Fruit fly (Drosophila melanogaster): ENCODE measurements around the gene CG7142.

CG7142 gene

dm6 chr3R:18311368-18311919 is 32.1 kb upstream of the CG7142 start (continued):
- TF ChIP-seq CG7368 (GFP tag; optimal IDR thresholded peaks at IDR 0.05) (peak; percentile 0), CG6854 (GFP tag; optimal IDR thresholded peaks at IDR 0.05) (peak; percentile 70), Gug (GFP tag; IDR thresholded peaks at IDR 0.05) (no peak), CG31627 (GFP tag; optimal IDR thresholded peaks at IDR 0.05) (no peak), Lpt (GFP tag; optimal IDR thresholded peaks at IDR 0.05) (peak; percentile 55), OdsH (GFP tag; optimal IDR thresholded peaks at IDR 0.05) (peak; percentile 15), CG8119 (GFP tag; IDR thresholded peaks at IDR 0.05) (peak; percentile 31; the same call in 1 of the 3 replicates), spab (GFP tag; optimal IDR thresholded peaks at IDR 0.05) (peak; percentile 6), CG11294 (GFP tag; IDR thresholded peaks at IDR 0.05) (no peak), CG10669 (GFP tag; optimal IDR thresholded peaks at IDR 0.05) (peak; percentile 45), CG10631 (GFP tag; optimal IDR thresholded peaks at IDR 0.05) (peak; percentile 59), acj6 (GFP tag; optimal IDR thresholded peaks at IDR 0.05) (no peak), ss (GFP tag; optimal IDR thresholded peaks at IDR 0.05) (peak; percentile 36 to 46), CG9139 (GFP tag; optimal IDR thresholded peaks at IDR 0.05) (peak; percentile 66)

dm6 chr3R:18310766-18311367 is 31.5 kb upstream of the CG7142 start:
- TF ChIP-seq Eip75B (GFP tag; optimal IDR thresholded peaks at IDR 0.05) (peak; percentile 2), acj6 (GFP tag; optimal IDR thresholded peaks at IDR 0.05) (peak; percentile 23), CG6163 (GFP tag; IDR thresholded peaks at IDR 0.05) (no peak; the same call in 2 of the 3 replicates), CG9139 (GFP tag; optimal IDR thresholded peaks at IDR 0.05) (no peak), CG4318 (GFP tag; optimal IDR thresholded peaks at IDR 0.05) (peak; percentile 44), CG8632 (GFP tag; optimal IDR thresholded peaks at IDR 0.05) (peak; percentile 67), salr (GFP tag; optimal IDR thresholded peaks at IDR 0.05) (no peak), dsx (GFP tag; optimal IDR thresholded peaks at IDR 0.05; ENCODE audit: poor library complexity, severe bottlenecking) (no peak), lz (GFP tag; optimal IDR thresholded peaks at IDR 0.05) (no peak), CG11902 (GFP tag; optimal IDR thresholded peaks at IDR 0.05) (no peak), Hr4 (GFP tag; optimal IDR thresholded peaks at IDR 0.05) (no peak), net (GFP tag; optimal IDR thresholded peaks at IDR 0.05) (no peak), CG3032 (tag; optimal IDR thresholded peaks at IDR 0.05) (no peak), fd85E (GFP tag; optimal IDR thresholded peaks at IDR 0.05) (no peak), Hr39 (GFP tag; optimal IDR thresholded peaks at IDR 0.05) (no peak), CG3919 (GFP tag; optimal IDR thresholded peaks at IDR 0.05) (no peak), dac (GFP tag; optimal IDR thresholded peaks at IDR 0.05) (no peak), Ets21C (GFP tag; optimal IDR thresholded peaks at IDR 0.05) (no peak), OdsH (GFP tag; optimal IDR thresholded peaks at IDR 0.05) (peak; percentile 27), CG16779 (tag; optimal IDR thresholded peaks at IDR 0.05) (no peak), CG7368 (GFP tag; optimal IDR thresholded peaks at IDR 0.05) (no peak), pdm3 (GFP tag; optimal IDR thresholded peaks at IDR 0.05) (no peak), esn (GFP tag; optimal IDR thresholded peaks at IDR 0.05) (no peak), CG32006 (GFP tag; optimal IDR thresholded peaks at IDR 0.05) (peak; percentile 70), eg (GFP tag; IDR thresholded peaks at IDR 0.05) (peak; percentile 47; the same call in 2 of the 3 replicates), CG31627 (GFP tag; optimal IDR thresholded peaks at IDR 0.05) (no peak), Eip78C (GFP tag) (peak; percentile 26), CG8119 (GFP tag; IDR thresholded peaks at IDR 0.05) (no peak), Sox14 (GFP tag; optimal IDR thresholded peaks at IDR 0.05) (peak; percentile 36), CG6276 (GFP tag; optimal IDR thresholded peaks at IDR 0.05) (peak; percentile 13), CG11762 (GFP tag; optimal IDR thresholded peaks at IDR 0.05; ENCODE audit: insufficient read depth) (no peak), CG15336 (GFP tag; IDR thresholded peaks at IDR 0.05) (no peak), CG6854 (GFP tag; optimal IDR thresholded peaks at IDR 0.05) (no peak), cyc (GFP tag; optimal IDR thresholded peaks at IDR 0.05) (no peak), Blimp-1 (GFP tag; optimal IDR thresholded peaks at IDR 0.05) (no peak), CG6808 (GFP tag; optimal IDR thresholded peaks at IDR 0.05) (no peak), spab (GFP tag; optimal IDR thresholded peaks at IDR 0.05) (peak; percentile 5), Met (GFP tag; optimal IDR thresholded peaks at IDR 0.05) (no peak), vri (GFP tag; optimal IDR thresholded peaks at IDR 0.05) (no peak), Hr38 (GFP tag; optimal IDR thresholded peaks at IDR 0.05) (no peak), Ets96B (tag; optimal IDR thresholded peaks at IDR 0.05) (peak; percentile 54), ss (GFP tag; optimal IDR thresholded peaks at IDR 0.05) (peak in 1 of 2 experiments; percentile 27), Gug (GFP tag; IDR thresholded peaks at IDR 0.05) (no peak)
